Worm (Caenorhabditis elegans): ENCODE measurements around the gene Y67D8C.9.
A peak's percentile ranks its signal among the peaks of the same experiment; 100 is the strongest.

- TF ChIP-seq nhr-25 (tag; optimal IDR thresholded peaks at IDR 0.05) (no peak), ztf-11 (tag; optimal IDR thresholded peaks at IDR 0.05) (no peak), snpc-4 (tag; optimal IDR thresholded peaks at IDR 0.05) (no peak), mml-1 (tag; optimal IDR thresholded peaks at IDR 0.05) (no peak), egl-27 (tag; optimal IDR thresholded peaks at IDR 0.05) (no peak), ama-1 (optimal IDR thresholded peaks at IDR 0.05) (no peak), nhr-28 (tag; optimal IDR thresholded peaks at IDR 0.05) (no peak), fos-1 (tag; optimal IDR thresholded peaks at IDR 0.05) (no peak), ztf-4 (tag; optimal IDR thresholded peaks at IDR 0.05) (no peak), elt-2 (tag; optimal IDR thresholded peaks at IDR 0.05) (peak; percentile 69), elt-1 (tag; optimal IDR thresholded peaks at IDR 0.05) (no peak), nhr-76 (tag; optimal IDR thresholded peaks at IDR 0.05) (no peak), fkh-10 (GFP tag; optimal IDR thresholded peaks at IDR 0.05) (no peak)
Measured at ce11 chrIV:3029882-3030281, 56.8 kb downstream of the Y67D8C.9 start.

Data from whole organism, L3 larva.